Fruit fly (Drosophila melanogaster) whole organism, adult: ENCODE data around the gene CG3630.
A peak's percentile ranks its signal among the peaks of the same experiment; 100 is the strongest.

ENCODE experiments used
- CG12768 ChIP-seq: fragments of 200-800 bp; sonication (Bioruptor generic); optimal IDR thresholded peaks from 2 replicates; lab custom pipeline; 2017; ENCODE audit warnings: missing biosample characterization, missing genetic modification characterization, mild to moderate bottlenecking, moderate library complexity, missing genetic modification reagents
- CG14711 ChIP-seq: fragments of 200-800 bp; sonication (Bioruptor generic); optimal IDR thresholded peaks from 2 replicates; lab custom pipeline; 2018; ENCODE audit warnings: missing biosample characterization, mild to moderate bottlenecking, missing genetic modification characterization, moderate library complexity
- CG1620 ChIP-seq: fragments of 200-800 bp; sonication (Bioruptor generic); optimal IDR thresholded peaks from 2 replicates; lab custom pipeline; 2016; ENCODE audit warnings: missing biosample characterization, missing genetic modification characterization
- Hr96 ChIP-seq: fragments of 200-800 bp; sonication (Bioruptor generic); optimal IDR thresholded peaks from 2 replicates; lab custom pipeline; 2016; ENCODE audit warnings: missing biosample characterization, missing genetic modification characterization
- cic ChIP-seq: fragments of 200-800 bp; sonication (Bioruptor generic); optimal IDR thresholded peaks from 2 replicates; lab custom pipeline; 2017; ENCODE audit warnings: missing biosample characterization, mild to moderate bottlenecking, missing genetic modification characterization, moderate library complexity
- cnc ChIP-seq, 2 experiments: fragments of >200 bp; optimal IDR thresholded peaks; 2 replicates each; lab custom pipeline; 2017
- kay ChIP-seq: fragments of 200-800 bp; sonication (Bioruptor generic); peaks from one replicate; lab custom pipeline; 2016; ENCODE audit warnings: missing biosample characterization, missing genetic modification characterization, borderline replicate concordance
- tj ChIP-seq: fragments of 200-800 bp; sonication (Bioruptor generic); optimal IDR thresholded peaks from 3 replicates; lab custom pipeline; 2017; ENCODE audit warnings: missing biosample characterization, mild to moderate bottlenecking, missing genetic modification characterization, moderate library complexity

DNA sequence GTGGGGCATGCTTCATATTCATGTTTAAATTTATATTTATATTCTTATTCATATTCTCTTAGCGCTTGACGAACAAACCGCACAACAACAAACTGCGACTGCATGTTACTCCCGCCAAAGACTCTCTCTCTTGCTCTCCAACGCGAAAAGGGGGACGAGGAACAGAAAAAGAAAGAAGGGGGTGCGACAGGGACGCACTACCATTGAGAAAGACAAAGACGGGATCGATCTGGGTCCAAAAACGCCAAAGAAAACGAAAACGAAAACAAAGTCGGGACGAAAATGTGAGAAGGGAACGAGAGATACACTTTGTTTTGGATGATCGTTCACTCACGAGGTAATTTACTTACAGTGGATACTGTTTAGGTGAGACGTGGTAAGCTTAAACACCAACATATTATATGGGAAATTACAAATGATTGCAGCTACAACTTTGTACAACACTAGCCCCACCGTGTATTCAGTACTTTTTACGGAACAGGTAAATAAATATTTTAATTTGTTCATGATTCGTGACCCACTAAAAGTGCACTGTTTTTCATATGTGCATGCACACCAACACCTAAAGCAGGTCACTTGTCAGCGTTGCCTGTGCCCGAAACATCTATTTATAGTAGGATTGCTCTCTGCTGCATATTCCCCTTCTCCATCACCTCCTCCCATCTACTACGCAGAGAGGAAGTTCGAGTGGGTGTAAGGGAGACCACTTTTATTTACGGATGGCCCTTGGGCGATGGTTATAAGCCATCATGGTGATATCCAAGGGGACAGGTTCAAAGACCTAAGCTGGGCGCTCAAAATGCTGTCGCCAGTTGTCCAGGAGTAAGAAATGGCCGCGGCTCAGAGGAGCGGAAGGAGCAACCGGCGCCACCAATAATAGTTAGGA is 40.0 kb upstream of the CG3630 start:
- no peak for TF ChIP-seq tj
- TF ChIP-seq cic, result no peak
- TF ChIP-seq Hr96 (GFP tag; lab: Kevin White, UChicago), result no peak
- no peak for TF ChIP-seq CG12768 (GFP tag; lab: Kevin White, UChicago)
- no peak for TF ChIP-seq cnc (optimal IDR thresholded peaks at IDR 0.05; lab: Kevin White, UChicago)
- TF ChIP-seq CG1620, result no peak
- TF ChIP-seq kay, result no peak
- TF ChIP-seq CG14711 (tag; lab: Kevin White, UChicago), result peak; percentile 12
